Fruit fly (Drosophila melanogaster): ENCODE measurements around the gene epsilonCOP.

epsilonCOP gene

DNA sequence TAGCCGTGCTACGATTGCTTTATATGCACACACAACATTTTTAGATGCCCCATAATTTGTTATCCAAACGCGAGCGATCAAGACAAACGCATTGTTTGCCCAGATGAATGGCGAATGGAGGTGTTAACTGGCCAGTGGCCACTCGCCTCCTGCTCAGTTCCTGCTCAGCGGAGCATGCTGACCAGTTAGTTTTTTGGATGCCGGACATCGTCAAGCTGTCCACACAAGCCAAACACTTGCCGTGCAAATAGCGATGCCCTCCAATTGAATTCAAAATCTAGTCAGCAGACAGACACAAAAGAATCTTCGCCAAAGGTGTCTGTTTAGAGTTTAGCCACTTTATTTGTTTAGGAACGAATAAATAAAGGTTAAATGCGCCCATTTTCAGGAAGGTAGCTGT lies 26.6 kb upstream of the epsilonCOP start (continued):
- TF ChIP-seq Jarid2 (GFP tag; optimal IDR thresholded peaks at IDR 0.05) (no peak), CG4820 (GFP tag; optimal IDR thresholded peaks at IDR 0.05) (no peak), CG30020 (tag; optimal IDR thresholded peaks at IDR 0.05) (no peak), CG10654 (GFP tag; optimal IDR thresholded peaks at IDR 0.05) (no peak), dati (GFP tag; IDR thresholded peaks at IDR 0.05) (0 out of 2 replicates have a peak, but pooled peaks have one; percentile 13), CG33557 (GFP tag; optimal IDR thresholded peaks at IDR 0.05) (no peak)

dm6 chr2L:6463392-6463791 lies 25.5 kb upstream of the epsilonCOP start:
- TF ChIP-seq sens (GFP tag) (peak; percentile 3), CG34422 (GFP tag; IDR thresholded peaks at IDR 0.05) (peak; percentile 18; the same call in 1 of the 3 replicates), MESR4 (GFP tag; optimal IDR thresholded peaks at IDR 0.05) (no peak), CG11456 (GFP tag; IDR thresholded peaks at IDR 0.05) (0 out of 3 replicates have a peak, but pooled peaks have one; percentile 8), kah (GFP tag; optimal IDR thresholded peaks at IDR 0.05) (no peak), CG10979 (tag; optimal IDR thresholded peaks at IDR 0.05) (no peak), Awh (GFP tag; IDR thresholded peaks at IDR 0.05) (peak; percentile 30; the same call in 1 of the 2 replicates), CG11093 (GFP tag; IDR thresholded peaks at IDR 0.05) (peak; percentile 38; the same call in 1 of the 3 replicates), Med (GFP tag) (peak; percentile 10), ara (GFP tag; IDR thresholded peaks at IDR 0.05) (0 out of 2 replicates have a peak, but pooled peaks have one; percentile 10), CG15479 (GFP tag; optimal IDR thresholded peaks at IDR 0.05) (peak; percentile 49), Drgx (GFP tag; IDR thresholded peaks at IDR 0.05) (peak; percentile 8; the same call in 1 of the 2 replicates), Dref (GFP tag; IDR thresholded peaks at IDR 0.05) (no peak), CG2712 (tag; optimal IDR thresholded peaks at IDR 0.05) (no peak), sr (GFP tag; IDR thresholded peaks at IDR 0.05) (peak; percentile 34; the same call in 1 of the 3 replicates), CG2889 (GFP tag; IDR thresholded peaks at IDR 0.05) (0 out of 3 replicates have a peak, but pooled peaks have one; percentile 14), CG6272 (GFP tag; IDR thresholded peaks at IDR 0.05) (0 out of 2 replicates have a peak, but pooled peaks have one; percentile 12), prd (optimal IDR thresholded peaks at IDR 0.05) (no peak), prd (GFP tag; IDR thresholded peaks at IDR 0.05) (0 out of 3 replicates have a peak, but pooled peaks have one; percentile 24), Fer3 (tag; optimal IDR thresholded peaks at IDR 0.05) (no peak), ci (GFP tag; IDR thresholded peaks at IDR 0.05) (0 out of 3 replicates have a peak, but pooled peaks have one; percentile 55), CG8478 (optimal IDR thresholded peaks at IDR 0.05) (peak; percentile 66)

DNA sequence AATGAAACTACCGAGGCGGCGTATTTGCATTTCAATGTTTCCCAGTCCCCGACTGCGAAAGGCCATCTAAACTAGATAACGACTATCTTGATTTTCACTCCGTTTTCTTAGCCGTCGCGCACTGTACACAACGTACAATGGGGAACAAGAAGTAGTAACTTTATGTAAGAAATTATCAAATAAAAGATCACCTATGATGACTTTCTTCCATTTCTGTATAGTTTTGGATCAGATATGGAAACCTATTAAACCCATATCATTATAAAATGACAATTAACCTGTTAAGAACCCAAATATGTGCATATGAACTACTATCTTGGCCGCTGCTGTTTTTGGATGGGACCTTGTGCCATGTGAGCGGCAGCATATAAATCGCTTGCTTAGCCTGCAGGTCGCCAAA lies 24.6 kb upstream of the epsilonCOP start:
- TF ChIP-seq Med (GFP tag) = peak; percentile 49
- peak; percentile 24; the same call in 1 of the 2 replicates for TF ChIP-seq HLH3B (GFP tag; IDR thresholded peaks at IDR 0.05)
- peak in 1 of 2 experiments; percentile 8 for TF ChIP-seq bsh (GFP tag; optimal IDR thresholded peaks at IDR 0.05)
- TF ChIP-seq pros (GFP tag; optimal IDR thresholded peaks at IDR 0.05) = peak; percentile 10
- peak; percentile 50 for TF ChIP-seq dmrt99B (tag; optimal IDR thresholded peaks at IDR 0.05)
- peak; percentile 1 for TF ChIP-seq unpg (GFP tag; optimal IDR thresholded peaks at IDR 0.05)
- peak; percentile 30 for TF ChIP-seq Ets65A (GFP tag)
- TF ChIP-seq CG17361 (GFP tag; IDR thresholded peaks at IDR 0.05) = no peak
- TF ChIP-seq gem (tag; optimal IDR thresholded peaks at IDR 0.05) = peak; percentile 3
- peak; percentile 72 for TF ChIP-seq CG11696 (GFP tag; IDR thresholded peaks at IDR 0.05)
- peak; percentile 67 for TF ChIP-seq CG11695 (GFP tag; IDR thresholded peaks at IDR 0.05)
- peak; percentile 79 for TF ChIP-seq grn (GFP tag; optimal IDR thresholded peaks at IDR 0.05)
- no peak for TF ChIP-seq Bteb2 (GFP tag; optimal IDR thresholded peaks at IDR 0.05)
- no peak for TF ChIP-seq HmgZ (tag; optimal IDR thresholded peaks at IDR 0.05)

Measured in whole organism, embryonic.